Worm (Caenorhabditis elegans) whole organism, young adult: ENCODE results near the gene ZK262.19.

ENCODE experiments used
- F10E7.11 ChIP-seq: sonication (generic microtip); optimal IDR thresholded peaks from 2 replicates; lab custom pipeline; 2017; ENCODE audit warnings: mild to moderate bottlenecking, missing genetic modification characterization, moderate library complexity, missing compliant biosample characterization
- F22D6.2 ChIP-seq: sonication (generic microtip); optimal IDR thresholded peaks from 2 replicates; lab custom pipeline; 2016; ENCODE audit warnings: mild to moderate bottlenecking, missing genetic modification characterization, missing compliant biosample characterization
- F23B12.7 ChIP-seq: sonication (generic microtip); optimal IDR thresholded peaks from 2 replicates; lab custom pipeline; 2017; ENCODE audit warnings: missing genetic modification characterization, mild to moderate bottlenecking, missing compliant biosample characterization, antibody characterized with exemption, moderate library complexity; ENCODE audit not compliant: insufficient read depth
- F49E8.2 ChIP-seq: sonication (generic microtip); optimal IDR thresholded peaks from 3 replicates; lab custom pipeline; 2017; ENCODE audit warnings: missing genetic modification characterization, mild to moderate bottlenecking, missing compliant biosample characterization, antibody characterized with exemption, moderate library complexity; ENCODE audit not compliant: insufficient read depth
- Y53F4B.3 ChIP-seq: fragments of 200-800 bp; sonication (Bioruptor generic); IDR thresholded peaks from 2 replicates; pipeline ENCODE4 v1.3.6; 2022; ENCODE audit warnings: missing genetic modification reagents, missing genetic modification characterization, missing compliant biosample characterization
- Y53G8AR.9 ChIP-seq: fragments of 200-800 bp; sonication (Bioruptor generic); conservative IDR thresholded peaks from 2 replicates; pipeline ENCODE4 v1.3.6; 2022; ENCODE audit warnings: missing genetic modification reagents, missing genetic modification characterization, missing compliant biosample characterization
- Y95B8A.8 ChIP-seq: fragments of 200-800 bp; sonication (Bioruptor generic); IDR thresholded peaks from 2 replicates; pipeline ENCODE4 v1.3.6; 2022; ENCODE audit warnings: missing genetic modification reagents, missing genetic modification characterization, missing compliant biosample characterization
- ZK185.1 ChIP-seq: sonication (generic microtip); optimal IDR thresholded peaks from 2 replicates; lab custom pipeline; 2016; ENCODE audit warnings: mild to moderate bottlenecking, missing genetic modification characterization, missing compliant biosample characterization; ENCODE audit not compliant: poor library complexity, severe bottlenecking
- akir-1 ChIP-seq: fragments of 200-800 bp; sonication (Bioruptor generic); optimal IDR thresholded peaks from 2 replicates; lab custom pipeline; 2018; ENCODE audit warnings: mild to moderate bottlenecking, missing genetic modification characterization, moderate library complexity, missing compliant biosample characterization
- attf-5 ChIP-seq: fragments of 200-800 bp; sonication (Bioruptor generic); optimal IDR thresholded peaks from 2 replicates; lab custom pipeline; 2018; ENCODE audit warnings: mild to moderate bottlenecking, missing genetic modification characterization, missing compliant biosample characterization
- attf-6 ChIP-seq: fragments of 200-800 bp; sonication (Bioruptor generic); IDR thresholded peaks from 2 replicates; pipeline ENCODE4 v1.3.6; 2022; ENCODE audit warnings: missing genetic modification reagents, missing genetic modification characterization, missing compliant biosample characterization
- bed-1 ChIP-seq: fragments of 200-800 bp; sonication (Bioruptor generic); IDR thresholded peaks from 2 replicates; pipeline ENCODE4 v1.3.6; 2022; ENCODE audit warnings: missing genetic modification reagents, missing genetic modification characterization, missing compliant biosample characterization
- die-1 ChIP-seq: sonication (generic microtip); optimal IDR thresholded peaks from 2 replicates; lab custom pipeline; 2016; ENCODE audit warnings: missing genotype, mild to moderate bottlenecking, missing genetic modification characterization, missing compliant biosample characterization
- dox-1 ChIP-seq: fragments of 200-800 bp; sonication (Bioruptor generic); IDR thresholded peaks from 2 replicates; pipeline ENCODE4 v1.3.6; 2022; ENCODE audit warnings: missing genetic modification reagents, missing genetic modification characterization, missing compliant biosample characterization
- dpff-1 ChIP-seq: sonication (generic microtip); optimal IDR thresholded peaks from 2 replicates; lab custom pipeline; 2017; ENCODE audit warnings: mild to moderate bottlenecking, missing genetic modification characterization, missing compliant biosample characterization
- egrh-3 ChIP-seq: fragments of 200-800 bp; sonication (Bioruptor generic); IDR thresholded peaks from 2 replicates; pipeline ENCODE4 v1.3.6; 2022; ENCODE audit warnings: missing genetic modification reagents, missing genetic modification characterization, missing compliant biosample characterization
- fkh-3 ChIP-seq: sonication (generic microtip); optimal IDR thresholded peaks from 2 replicates; lab custom pipeline; 2016; ENCODE audit warnings: mild to moderate bottlenecking, missing genetic modification characterization, missing compliant biosample characterization
- hmg-1.2 ChIP-seq: fragments of 200-800 bp; sonication (Bioruptor generic); IDR thresholded peaks from 2 replicates; pipeline ENCODE4 v1.3.6; 2022; ENCODE audit warnings: missing genetic modification reagents, missing genetic modification characterization, missing compliant biosample characterization
- hsf-1 ChIP-seq: fragments of 200-800 bp; sonication (Bioruptor generic); IDR thresholded peaks from 2 replicates; pipeline ENCODE4 v1.3.6; 2022; ENCODE audit warnings: missing genetic modification reagents, missing genetic modification characterization, missing compliant biosample characterization
- lag-1 ChIP-seq: fragments of 200-800 bp; sonication (Bioruptor generic); IDR thresholded peaks from 2 replicates; pipeline ENCODE4 v1.3.6; 2022; ENCODE audit warnings: missing genetic modification reagents, missing genetic modification characterization, missing compliant biosample characterization
- lin-26 ChIP-seq: fragments of 200-800 bp; sonication (Bioruptor generic); IDR thresholded peaks from 2 replicates; pipeline ENCODE4 v1.3.6; 2022; ENCODE audit warnings: missing genetic modification reagents, missing genetic modification characterization, missing compliant biosample characterization
- lin-35 ChIP-seq, 3 experiments: fragments of 150-350 bp in 2 of 3; sonication (generic microtip) in 1 of 3; optimal IDR thresholded peaks; 2 replicates each; lab custom pipeline; 2014 to 2018; ENCODE audit warnings: missing biosample characterization in 3 of 3, missing genetic modification characterization in 3 of 3, missing genetic modification reagents in 3 of 3
- lin-54 ChIP-seq: fragments of 200-800 bp; sonication (Bioruptor generic); optimal IDR thresholded peaks from 2 replicates; lab custom pipeline; 2018; ENCODE audit warnings: mild to moderate bottlenecking, missing genetic modification characterization, missing compliant biosample characterization
- lir-1 ChIP-seq: fragments of 200-800 bp; sonication (Bioruptor generic); conservative IDR thresholded peaks from 2 replicates; pipeline ENCODE4 v1.3.6; 2022; ENCODE audit warnings: missing genetic modification reagents, missing genetic modification characterization, missing compliant biosample characterization
- lsl-1 ChIP-seq: fragments of 200-800 bp; sonication (Bioruptor generic); optimal IDR thresholded peaks from 2 replicates; lab custom pipeline; 2018; ENCODE audit warnings: mild to moderate bottlenecking, missing genetic modification characterization, moderate library complexity, missing compliant biosample characterization
- madf-3 ChIP-seq: fragments of 200-800 bp; sonication (Bioruptor generic); IDR thresholded peaks from 2 replicates; pipeline ENCODE4 v1.3.6; 2022; ENCODE audit warnings: missing genetic modification reagents, missing genetic modification characterization, missing compliant biosample characterization
- mel-28 ChIP-seq: sonication (generic microtip); optimal IDR thresholded peaks from 2 replicates; lab custom pipeline; 2016; ENCODE audit warnings: borderline replicate concordance, mild to moderate bottlenecking, missing genetic modification characterization, missing compliant biosample characterization
- mxl-1 ChIP-seq: sonication (generic microtip); optimal IDR thresholded peaks from 2 replicates; lab custom pipeline; 2016; ENCODE audit warnings: missing genetic modification characterization, missing compliant biosample characterization
- nfya-1 ChIP-seq: sonication (generic microtip); optimal IDR thresholded peaks from 2 replicates; lab custom pipeline; 2017; ENCODE audit warnings: antibody characterized with exemption, missing compliant biosample characterization, missing genetic modification characterization, borderline replicate concordance; ENCODE audit not compliant: insufficient read depth
- nhr-120 ChIP-seq: fragments of 200-800 bp; sonication (Bioruptor generic); IDR thresholded peaks from 2 replicates; pipeline ENCODE4 v1.3.6; 2022; ENCODE audit warnings: missing genetic modification characterization, missing compliant biosample characterization
- nhr-80 ChIP-seq: sonication (generic microtip); optimal IDR thresholded peaks from 2 replicates; lab custom pipeline; 2016; ENCODE audit warnings: missing genetic modification characterization, missing compliant biosample characterization
- nhr-90 ChIP-seq: sonication (generic microtip); optimal IDR thresholded peaks from 2 replicates; lab custom pipeline; 2016; ENCODE audit warnings: missing genotype, mild to moderate bottlenecking, missing genetic modification characterization, missing compliant biosample characterization
- pbrm-1 ChIP-seq: fragments of 200-800 bp; sonication (Bioruptor generic); IDR thresholded peaks from 2 replicates; pipeline ENCODE4 v1.3.6; 2022; ENCODE audit warnings: missing genetic modification reagents, missing genetic modification characterization, missing compliant biosample characterization
- pha-4 ChIP-seq: fragments of 150-350 bp; sonication (generic microtip); optimal IDR thresholded peaks from 2 replicates; lab custom pipeline; 2014; ENCODE audit warnings: missing biosample characterization, missing genetic modification reagents, missing genetic modification characterization
- rec-8 ChIP-seq, 2 experiments: sonication (generic microtip); optimal IDR thresholded peaks; 2 replicates each; lab custom pipeline; 2016; ENCODE audit warnings: mild to moderate bottlenecking in 2 of 2, missing genetic modification characterization in 2 of 2, missing genetic modification reagents in 2 of 2, missing genotype in 2 of 2, missing biosample characterization in 1 of 2, missing compliant biosample characterization in 1 of 2, moderate library complexity in 1 of 2
- sea-2 ChIP-seq: fragments of 200-800 bp; sonication (Bioruptor generic); IDR thresholded peaks from 2 replicates; pipeline ENCODE4 v1.3.6; 2022; ENCODE audit warnings: missing genetic modification characterization, missing compliant biosample characterization
- snpc-1.3 ChIP-seq: sonication (generic microtip); optimal IDR thresholded peaks from 2 replicates; lab custom pipeline; 2017; ENCODE audit warnings: missing genetic modification characterization, mild to moderate bottlenecking, missing compliant biosample characterization, antibody characterized with exemption, moderate library complexity, missing genotype, missing genetic modification reagents; ENCODE audit not compliant: insufficient read depth
- snpc-4 ChIP-seq, 5 experiments: fragments of 150-350 bp in 1 of 5; sonication (generic microtip) in 4 of 5; optimal IDR thresholded peaks; 2 replicates each; lab custom pipeline; 2014 to 2018; ENCODE audit warnings: missing genetic modification characterization in 5 of 5, missing biosample characterization in 3 of 5, antibody characterized with exemption in 2 of 5, mild to moderate bottlenecking in 2 of 5, missing compliant biosample characterization in 2 of 5, missing genotype in 2 of 5, moderate library complexity in 2 of 5, missing genetic modification reagents in 1 of 5
- tlf-1 ChIP-seq: fragments of 200-800 bp; sonication (Bioruptor generic); optimal IDR thresholded peaks from 2 replicates; lab custom pipeline; 2018; ENCODE audit warnings: mild to moderate bottlenecking, missing genetic modification characterization, missing compliant biosample characterization
- unc-130 ChIP-seq: sonication (generic microtip); optimal IDR thresholded peaks from 2 replicates; lab custom pipeline; 2016; ENCODE audit warnings: missing genetic modification reagents, missing genetic modification characterization, missing compliant biosample characterization
- zfh-2 ChIP-seq: fragments of 200-800 bp; sonication (Bioruptor generic); conservative IDR thresholded peaks from 2 replicates; pipeline ENCODE4 v1.3.6; 2022; ENCODE audit warnings: missing genetic modification reagents, missing genetic modification characterization, missing compliant biosample characterization
- zim-3 ChIP-seq: sonication (generic microtip); optimal IDR thresholded peaks from 2 replicates; lab custom pipeline; 2017; ENCODE audit warnings: mild to moderate bottlenecking, missing genetic modification characterization, moderate library complexity, missing compliant biosample characterization

ZK262.19 gene

ce11 chrV:18415878-18416277, 9.6 kb downstream of the ZK262.19 start:
- TF ChIP-seq hsf-1 (0 out of 2 replicates have a peak, but pooled peaks have one; percentile 7), zfh-2 (peak; percentile 47; the same call in 1 of the 2 replicates), egrh-3 (GFP tag; lab: Robert Waterston, UW) (peak; percentile 76; the same call in 1 of the 2 replicates)

- no peak for TF ChIP-seq zim-3 (tag; lab: Kevin White, UChicago)
- TF ChIP-seq akir-1 (GFP tag; lab: Kevin White, UChicago) = no peak
- TF ChIP-seq sea-2 (GFP tag; lab: Robert Waterston, UW) = no peak
- TF ChIP-seq lsl-1 = no peak
- no peak for TF ChIP-seq lir-1 (GFP tag; lab: Robert Waterston, UW)
- TF ChIP-seq nfya-1 (tag; lab: Kevin White, UChicago) = no peak
- no peak for TF ChIP-seq hmg-1.2 (GFP tag; lab: Robert Waterston, UW)
- TF ChIP-seq rec-8 (tag; optimal IDR thresholded peaks at IDR 0.05; lab: Kevin White, UChicago) = no peak
- TF ChIP-seq Y95B8A.8 (GFP tag; lab: Robert Waterston, UW) = no peak
- no peak for TF ChIP-seq nhr-120 (GFP tag; lab: Robert Waterston, UW)
- no peak for TF ChIP-seq Y53F4B.3 (GFP tag; lab: Robert Waterston, UW)
- TF ChIP-seq die-1 (tag; lab: Kevin White, UChicago) = no peak
- no peak for TF ChIP-seq tlf-1 (GFP tag; lab: Kevin White, UChicago)
- no peak for TF ChIP-seq F22D6.2 (tag; lab: Kevin White, UChicago)
- TF ChIP-seq lag-1 = no peak
Measured at ce11 chrV:18414051-18414450, 11.4 kb downstream of the ZK262.19 start, which contains the start of gene txt-8. TSS of gene txt-8 (plus strand) at chrV:18414351.

ce11 chrV:18412887-18413286, 12.6 kb downstream of the ZK262.19 start, which contains the start of gene ZK262.2:
TSS of gene ZK262.2 (minus strand) at chrV:18412987.
- TF ChIP-seq madf-3 (GFP tag; lab: Robert Waterston, UW) (no peak), mel-28 (tag; lab: Kevin White, UChicago) (no peak), attf-6 (no peak), Y53F4B.3 (GFP tag; lab: Robert Waterston, UW) (no peak), lin-26 (GFP tag; lab: Robert Waterston, UW) (no peak), lir-1 (GFP tag; lab: Robert Waterston, UW) (no peak), Y53G8AR.9 (GFP tag; lab: Robert Waterston, UW) (no peak), F22D6.2 (tag; lab: Kevin White, UChicago) (no peak), bed-1 (no peak), F10E7.11 (tag; lab: Kevin White, UChicago) (no peak), dpff-1 (tag; lab: Kevin White, UChicago) (no peak)
- TF ChIP-seq, all 124 proteins: peak for 0

- TF ChIP-seq nhr-80 (tag; lab: Kevin White, UChicago) = peak; percentile 2
- peak in 1 of 3 experiments; percentile 56 for TF ChIP-seq lin-35 (GFP tag; optimal IDR thresholded peaks at IDR 0.05; lab: Kevin White, UChicago)
- TF ChIP-seq F23B12.7 = peak; percentile 23
- TF ChIP-seq unc-130 = peak; percentile 16
- peak; percentile 70 for TF ChIP-seq mxl-1 (tag; lab: Kevin White, UChicago)
- TF ChIP-seq dox-1 (GFP tag; lab: Robert Waterston, UW) = peak; percentile 51; the same call in 1 of the 2 replicates
- TF ChIP-seq attf-5 = peak; percentile 5
- TF ChIP-seq lin-54 (GFP tag; lab: Kevin White, UChicago) = peak; percentile 19
- peak; percentile 60 for TF ChIP-seq snpc-4 (GFP tag; optimal IDR thresholded peaks at IDR 0.05; lab: Kevin White, UChicago)
- peak in 2 of 4 experiments; percentile 18 to 74 for TF ChIP-seq snpc-4 (tag; optimal IDR thresholded peaks at IDR 0.05; lab: Kevin White, UChicago)
- TF ChIP-seq ZK185.1 (tag; lab: Kevin White, UChicago) = no peak
- TF ChIP-seq nhr-90 (tag; lab: Kevin White, UChicago) = peak; percentile 52
- TF ChIP-seq pbrm-1 (GFP tag; lab: Robert Waterston, UW) = no peak
- TF ChIP-seq Y53F4B.3 (GFP tag; lab: Robert Waterston, UW) = no peak; the same call in 1 of the 2 replicates
- TF ChIP-seq pha-4 (tag; lab: Kevin White, UChicago) = no peak
- TF ChIP-seq fkh-3 = no peak
- peak; percentile 50 for TF ChIP-seq F49E8.2
- peak; percentile 79 for TF ChIP-seq snpc-1.3 (tag; lab: Kevin White, UChicago)
Measured at ce11 chrV:18412351-18412750, 13.1 kb downstream of the ZK262.19 start.
